Fruit fly (Drosophila melanogaster): ENCODE results near the gene CG33257.
A peak's percentile ranks its signal among the peaks of the same experiment; 100 is the strongest.

CG33257 gene

dm6 chr3L:16359219-16359748 is 13.2 kb downstream of the CG33257 start, which contains the start of gene ringer:
TSS of gene ringer (minus strand) at chr3L:16359428.
- TF ChIP-seq CG8478 (optimal IDR thresholded peaks at IDR 0.05): no peak
- TF ChIP-seq CTCF (optimal IDR thresholded peaks at IDR 0.05): no peak

- no peak for TF ChIP-seq CG8478 (optimal IDR thresholded peaks at IDR 0.05)
- no peak for TF ChIP-seq CTCF (optimal IDR thresholded peaks at IDR 0.05)
Measured at dm6 chr3L:16359795-16360194, 13.7 kb downstream of the CG33257 start.

- TF ChIP-seq CG8478 (optimal IDR thresholded peaks at IDR 0.05) (no peak), CTCF (optimal IDR thresholded peaks at IDR 0.05) (no peak)
Measured at dm6 chr3L:16361200-16361815, 15.2 kb downstream of the CG33257 start.

- TF ChIP-seq CTCF (optimal IDR thresholded peaks at IDR 0.05) (no peak), CG8478 (optimal IDR thresholded peaks at IDR 0.05) (no peak)
Measured at dm6 chr3L:16362119-16362653, 16.1 kb downstream of the CG33257 start, which contains the start of gene Cpr72Ea. TSS of gene Cpr72Ea (plus strand) at chr3L:16362603.

- TF ChIP-seq CG8478 (optimal IDR thresholded peaks at IDR 0.05): no peak
- TF ChIP-seq CTCF (optimal IDR thresholded peaks at IDR 0.05): no peak
Measured at dm6 chr3L:16364182-16364581, 18.1 kb downstream of the CG33257 start.

- TF ChIP-seq CTCF (optimal IDR thresholded peaks at IDR 0.05): no peak
- no peak for TF ChIP-seq CG8478 (optimal IDR thresholded peaks at IDR 0.05)
Measured at dm6 chr3L:16364599-16364998, 18.5 kb downstream of the CG33257 start, which contains the start of gene Cpr72Eb. TSS of gene Cpr72Eb (plus strand) at chr3L:16364899.

dm6 chr3L:16367240-16367639 is 21.1 kb downstream of the CG33257 start, which contains the start of gene Cpr72Ec:
TSS of gene Cpr72Ec (minus strand) at chr3L:16367340.
- TF ChIP-seq CTCF (optimal IDR thresholded peaks at IDR 0.05): no peak
- no peak for TF ChIP-seq CG8478 (optimal IDR thresholded peaks at IDR 0.05)

dm6 chr3L:16368199-16368598 is 22.1 kb downstream of the CG33257 start, which contains the start of gene CG4842:
TSS of gene CG4842 (plus strand) at chr3L:16368389.
- TF ChIP-seq CG8478 (optimal IDR thresholded peaks at IDR 0.05) (no peak), CTCF (optimal IDR thresholded peaks at IDR 0.05) (no peak)

dm6 chr3L:16369526-16369925 is 23.4 kb downstream of the CG33257 start, which contains the start of gene CG18814:
TSS of gene CG18814 (plus strand) at chr3L:16369826.
- TF ChIP-seq CG8478 (optimal IDR thresholded peaks at IDR 0.05) (no peak), CTCF (optimal IDR thresholded peaks at IDR 0.05) (no peak)

- TF ChIP-seq CG8478 (optimal IDR thresholded peaks at IDR 0.05): no peak
- TF ChIP-seq CTCF (optimal IDR thresholded peaks at IDR 0.05): peak; percentile 15 to 44
Measured at dm6 chr3L:16377768-16378764, 31.9 kb downstream of the CG33257 start, which contains the start of gene roq. TSS of gene roq (minus strand) at chr3L:16378566.

- TF ChIP-seq CG8478 (optimal IDR thresholded peaks at IDR 0.05) (no peak), CTCF (optimal IDR thresholded peaks at IDR 0.05) (no peak)
Measured at dm6 chr3L:16380770-16381169, 34.6 kb downstream of the CG33257 start.

dm6 chr3L:16381184-16381797 is 35.2 kb downstream of the CG33257 start, which contains the start of gene Agpat4:
TSS of gene Agpat4 (minus strand) at chr3L:16381570.
- TF ChIP-seq CTCF (optimal IDR thresholded peaks at IDR 0.05): peak in 1 of 2 experiments; percentile 33
- no peak for TF ChIP-seq CG8478 (optimal IDR thresholded peaks at IDR 0.05)

dm6 chr3L:16383056-16383455 is 36.9 kb downstream of the CG33257 start:
- TF ChIP-seq CG8478 (optimal IDR thresholded peaks at IDR 0.05) (no peak), CTCF (optimal IDR thresholded peaks at IDR 0.05) (no peak)

dm6 chr3L:16384145-16384705 is 38.1 kb downstream of the CG33257 start:
- TF ChIP-seq CG8478 (optimal IDR thresholded peaks at IDR 0.05): no peak
- no peak for TF ChIP-seq CTCF (optimal IDR thresholded peaks at IDR 0.05)

Measured in S2 (cell line).